Fruit fly (Drosophila melanogaster) whole organism, embryonic: Measurements from ENCODE around the gene Prx4.

ENCODE experiments used
- Antp ChIP-seq: fragments of 200-800 bp; sonication (Bioruptor generic); optimal IDR thresholded peaks from 3 replicates; lab custom pipeline; 2016; ENCODE audit warnings: missing biosample characterization, missing genetic modification characterization
- Bgb ChIP-seq: fragments of 200-800 bp; sonication (Bioruptor generic); IDR thresholded peaks from 2 replicates; pipeline ENCODE4 v1.3.6; 2022; ENCODE audit warnings: missing biosample characterization, missing genetic modification characterization; ENCODE audit not compliant: partially characterized antibody
- C15 ChIP-seq: fragments of 200-800 bp; sonication (Bioruptor generic); IDR thresholded peaks from 3 replicates; pipeline ENCODE4 v1.3.6; 2022; ENCODE audit warnings: missing biosample characterization, missing genetic modification characterization
- CG10209 ChIP-seq: fragments of 200-800 bp; sonication (Bioruptor generic); optimal IDR thresholded peaks from 3 replicates; lab custom pipeline; 2017; ENCODE audit warnings: missing biosample characterization, mild to moderate bottlenecking, missing genetic modification characterization, missing genetic modification reagents
- CG10979 ChIP-seq: fragments of 200-800 bp; sonication (Bioruptor generic); optimal IDR thresholded peaks from 2 replicates; lab custom pipeline; 2018; ENCODE audit warnings: missing biosample characterization, mild to moderate bottlenecking, missing genetic modification characterization, moderate library complexity
- CG12104 ChIP-seq: fragments of 200-800 bp; sonication (Bioruptor generic); optimal IDR thresholded peaks from 3 replicates; lab custom pipeline; 2016; ENCODE audit warnings: missing biosample characterization, missing genetic modification characterization
- CG12769 ChIP-seq: fragments of 200-800 bp; sonication (Bioruptor generic); optimal IDR thresholded peaks from 2 replicates; lab custom pipeline; 2019; ENCODE audit warnings: missing biosample characterization, mild to moderate bottlenecking, missing genetic modification characterization, moderate library complexity
- CG15479 ChIP-seq: fragments of 200-800 bp; sonication (Bioruptor generic); optimal IDR thresholded peaks from 3 replicates; lab custom pipeline; 2019; ENCODE audit warnings: missing biosample characterization, mild to moderate bottlenecking, missing genetic modification characterization, moderate library complexity
- CG15514 ChIP-seq: fragments of 200-800 bp; sonication (Bioruptor generic); optimal IDR thresholded peaks from 3 replicates; lab custom pipeline; 2017; ENCODE audit warnings: missing biosample characterization, missing genetic modification characterization, mild to moderate bottlenecking, moderate library complexity, missing genetic modification reagents
- CG1647 ChIP-seq: fragments of 200-800 bp; sonication (Bioruptor generic); optimal IDR thresholded peaks from 3 replicates; lab custom pipeline; 2016; ENCODE audit warnings: missing biosample characterization, missing genetic modification characterization
- CG17186 ChIP-seq: fragments of 200-800 bp; sonication (Bioruptor generic); optimal IDR thresholded peaks from 3 replicates; lab custom pipeline; 2017; ENCODE audit warnings: missing biosample characterization, missing genetic modification reagents, missing genetic modification characterization
- CG17829 ChIP-seq: fragments of 200-800 bp; optimal IDR thresholded peaks from 2 replicates; lab custom pipeline; 2019; ENCODE audit warnings: missing biosample characterization, mild to moderate bottlenecking, missing genetic modification characterization, moderate library complexity
- CG2712 ChIP-seq: fragments of 200-800 bp; optimal IDR thresholded peaks from 3 replicates; lab custom pipeline; 2019; ENCODE audit warnings: missing biosample characterization, mild to moderate bottlenecking, missing genetic modification characterization, moderate library complexity
- CG3838 ChIP-seq: fragments of 200-800 bp; sonication (Bioruptor generic); optimal IDR thresholded peaks from 3 replicates; lab custom pipeline; 2016; ENCODE audit warnings: missing biosample characterization, missing genetic modification characterization
- CG4730 ChIP-seq: fragments of 200-800 bp; sonication (Bioruptor generic); IDR thresholded peaks from 2 replicates; pipeline ENCODE4 v1.3.6; 2022; ENCODE audit warnings: missing biosample characterization, missing genetic modification characterization
- CG4820 ChIP-seq: fragments of 200-800 bp; sonication (Bioruptor generic); optimal IDR thresholded peaks from 3 replicates; lab custom pipeline; 2016; ENCODE audit warnings: missing biosample characterization, missing genetic modification characterization
- CG7271 ChIP-seq: fragments of 200-800 bp; sonication (Bioruptor generic); optimal IDR thresholded peaks from 2 replicates; lab custom pipeline; 2018; ENCODE audit warnings: missing biosample characterization, mild to moderate bottlenecking, missing genetic modification characterization, moderate library complexity
- CG7786 ChIP-seq: fragments of 200-800 bp; sonication (Bioruptor generic); optimal IDR thresholded peaks from 2 replicates; lab custom pipeline; 2016; ENCODE audit warnings: missing biosample characterization, missing genetic modification characterization
- CG7839 ChIP-seq: fragments of 200-800 bp; sonication (Bioruptor generic); optimal IDR thresholded peaks from 3 replicates; lab custom pipeline; 2018; ENCODE audit warnings: missing biosample characterization, mild to moderate bottlenecking, missing genetic modification characterization, moderate library complexity
- Camta ChIP-seq: fragments of 200-800 bp; sonication (Bioruptor generic); optimal IDR thresholded peaks from 2 replicates; lab custom pipeline; 2016; ENCODE audit warnings: missing biosample characterization, missing genetic modification characterization
- D19A ChIP-seq: fragments of 200-800 bp; optimal IDR thresholded peaks from 3 replicates; lab custom pipeline; 2019; ENCODE audit warnings: missing biosample characterization, mild to moderate bottlenecking, missing genetic modification characterization, moderate library complexity
- Hand ChIP-seq: fragments of 200-800 bp; sonication (Bioruptor generic); optimal IDR thresholded peaks from 2 replicates; lab custom pipeline; 2017; ENCODE audit warnings: mild to moderate bottlenecking, missing biosample characterization, missing genetic modification reagents, missing genetic modification characterization
- MBD-R2 ChIP-seq: fragments of 200-800 bp; sonication (Bioruptor generic); IDR thresholded peaks from 2 replicates; pipeline ENCODE4 v1.3.6; 2022; ENCODE audit warnings: missing biosample characterization, missing genetic modification characterization
- Mrtf ChIP-seq: fragments of 200-800 bp; sonication (Bioruptor generic); IDR thresholded peaks from 3 replicates; pipeline ENCODE4 v1.3.6; 2022; ENCODE audit warnings: missing biosample characterization, missing genetic modification characterization
- Rx ChIP-seq: fragments of 200-800 bp; sonication (Bioruptor generic); IDR thresholded peaks from 2 replicates; pipeline ENCODE4 v1.3.6; 2022; ENCODE audit warnings: missing biosample characterization, missing genetic modification characterization
- Sry-δ ChIP-seq: fragments of 200-800 bp; sonication (Bioruptor generic); optimal IDR thresholded peaks from 2 replicates; lab custom pipeline; 2016; ENCODE audit warnings: missing biosample characterization, missing genetic modification characterization
- bcd ChIP-seq: fragments of 200-800 bp; sonication (Bioruptor generic); optimal IDR thresholded peaks from 2 replicates; lab custom pipeline; 2017; ENCODE audit warnings: missing biosample characterization, mild to moderate bottlenecking, missing genetic modification characterization
- chinmo ChIP-seq: fragments of 200-800 bp; sonication (Bioruptor generic); IDR thresholded peaks from 4 replicates; pipeline ENCODE4 v1.3.6; 2022; ENCODE audit warnings: missing biosample characterization, missing genetic modification characterization; ENCODE audit not compliant: partially characterized antibody
- dan ChIP-seq: fragments of 200-800 bp; sonication (Bioruptor generic); IDR thresholded peaks from 2 replicates; pipeline ENCODE4 v1.3.6; 2022; ENCODE audit warnings: missing biosample characterization, missing genetic modification characterization
- danr ChIP-seq: fragments of 200-800 bp; sonication (Bioruptor generic); IDR thresholded peaks from 2 replicates; pipeline ENCODE4 v1.3.6; 2022; ENCODE audit warnings: missing biosample characterization, missing genetic modification characterization
- dmrt99B ChIP-seq: fragments of 200-800 bp; sonication (Bioruptor generic); optimal IDR thresholded peaks from 2 replicates; lab custom pipeline; 2018; ENCODE audit warnings: missing biosample characterization, mild to moderate bottlenecking, missing genetic modification characterization, moderate library complexity
- eve ChIP-seq, 2 experiments: fragments of >200 bp; optimal IDR thresholded peaks; 2 replicates each; lab custom pipeline; 2017; ENCODE audit warnings: missing biosample characterization in 2 of 2, missing genetic modification characterization in 2 of 2
- exex ChIP-seq: fragments of 200-800 bp; sonication (Bioruptor generic); optimal IDR thresholded peaks from 4 replicates; lab custom pipeline; 2018; ENCODE audit warnings: missing biosample characterization, mild to moderate bottlenecking, missing genetic modification characterization, moderate library complexity
- gt ChIP-seq: fragments of 200-800 bp; sonication (Bioruptor generic); IDR thresholded peaks from 2 replicates; pipeline ENCODE4 v1.3.6; 2022; ENCODE audit warnings: missing biosample characterization, missing genetic modification characterization
- hb ChIP-seq: fragments of 200-800 bp; sonication (Bioruptor generic); IDR thresholded peaks from 3 replicates; pipeline ENCODE4 v1.3.6; 2022; ENCODE audit warnings: missing biosample characterization, missing genetic modification characterization; ENCODE audit not compliant: partially characterized antibody
- kay ChIP-seq: fragments of 200-800 bp; sonication (Bioruptor generic); optimal IDR thresholded peaks from 2 replicates; lab custom pipeline; 2016; ENCODE audit warnings: missing biosample characterization, missing genetic modification characterization
- klu ChIP-seq: fragments of 200-800 bp; sonication (Bioruptor generic); IDR thresholded peaks from 2 replicates; pipeline ENCODE4 v1.3.6; 2022; ENCODE audit warnings: missing biosample characterization, missing genetic modification characterization
- lmd ChIP-seq: fragments of 200-800 bp; sonication (Bioruptor generic); IDR thresholded peaks from 2 replicates; pipeline ENCODE4 v1.3.6; 2022; ENCODE audit warnings: missing biosample characterization, missing genetic modification characterization
- onecut ChIP-seq: fragments of 200-800 bp; sonication (Bioruptor generic); IDR thresholded peaks from 2 replicates; pipeline ENCODE4 v1.3.6; 2022; ENCODE audit warnings: missing biosample characterization, missing genetic modification characterization
- org-1 ChIP-seq: fragments of 200-800 bp; sonication (Bioruptor generic); optimal IDR thresholded peaks from 2 replicates; lab custom pipeline; 2017; ENCODE audit warnings: missing biosample characterization, missing genetic modification characterization
- peb ChIP-seq: fragments of 200-800 bp; sonication (Bioruptor generic); IDR thresholded peaks from 2 replicates; pipeline ENCODE4 v1.3.6; 2022; ENCODE audit warnings: missing biosample characterization, missing genetic modification characterization
- phol ChIP-seq: fragments of 200-800 bp; sonication (Bioruptor generic); optimal IDR thresholded peaks from 3 replicates; lab custom pipeline; 2018; ENCODE audit warnings: missing biosample characterization, mild to moderate bottlenecking, missing genetic modification characterization, moderate library complexity
- pita ChIP-seq: fragments of 200-800 bp; sonication (Bioruptor generic); optimal IDR thresholded peaks from 2 replicates; lab custom pipeline; 2017; ENCODE audit warnings: missing biosample characterization, mild to moderate bottlenecking, missing genetic modification characterization
- pum ChIP-seq: fragments of 200-800 bp; sonication (Bioruptor generic); optimal IDR thresholded peaks from 2 replicates; lab custom pipeline; 2016; ENCODE audit warnings: missing biosample characterization, missing genetic modification characterization
- ssp ChIP-seq: fragments of 200-800 bp; sonication (Bioruptor generic); IDR thresholded peaks from 2 replicates; pipeline ENCODE4 v1.3.6; 2022; ENCODE audit warnings: missing biosample characterization, missing genetic modification characterization
- tll ChIP-seq, 2 experiments: fragments of 200-800 bp in 1 of 2; fragments of >200 bp in 1 of 2; sonication (Bioruptor generic) in 1 of 2; optimal IDR thresholded peaks; 2 replicates each; lab custom pipeline; 2017 to 2019; ENCODE audit warnings: missing biosample characterization in 2 of 2, missing genetic modification characterization in 2 of 2, mild to moderate bottlenecking in 1 of 2, moderate library complexity in 1 of 2
- ttk ChIP-seq: fragments of 200-800 bp; sonication (Bioruptor generic); IDR thresholded peaks from 2 replicates; pipeline ENCODE4 v2.1.2; 2022; ENCODE audit warnings: missing biosample characterization, missing genetic modification characterization
- tx ChIP-seq: fragments of 200-800 bp; sonication (Bioruptor generic); optimal IDR thresholded peaks from 2 replicates; lab custom pipeline; 2016; ENCODE audit warnings: missing biosample characterization, missing genetic modification characterization
- zfh1 ChIP-seq: fragments of 200-800 bp; sonication (Bioruptor generic); IDR thresholded peaks from 3 replicates; pipeline ENCODE4 v1.3.6; 2022; ENCODE audit warnings: missing biosample characterization, missing genetic modification characterization

Prx4 gene

dm6 chr3L:3090581-3091345, 48.6 kb downstream of the Prx4 start (continued):
- TF ChIP-seq CG15479 (GFP tag; lab: Kevin White, UChicago) (no peak), CG2712 (peak; percentile 54), dan (GFP tag; lab: Robert Waterston, UW) (no peak), CG1647 (GFP tag; lab: Kevin White, UChicago) (peak; percentile 19), CG17186 (GFP tag; lab: Kevin White, UChicago) (no peak), chinmo (0 out of 4 replicates have a peak, but pooled peaks have one; percentile 69), Rx (GFP tag; lab: Robert Waterston, UW) (peak; percentile 25; the same call in 1 of the 2 replicates), CG7839 (tag; lab: Kevin White, UChicago) (peak; percentile 58), CG17829 (tag; lab: Kevin White, UChicago) (peak; percentile 50), MBD-R2 (GFP tag; lab: Robert Waterston, UW) (no peak; the same call in 1 of the 2 replicates), pum (no peak), CG4730 (GFP tag; lab: Robert Waterston, UW) (peak; percentile 14; the same call in 1 of the 2 replicates), ssp (GFP tag; lab: Robert Waterston, UW) (no peak), Mrtf (GFP tag; lab: Robert Waterston, UW) (no peak), tll (GFP tag; optimal IDR thresholded peaks at IDR 0.05; lab: Kevin White, UChicago) (peak in 1 of 2 experiments; percentile 63), exex (tag; lab: Kevin White, UChicago) (peak; percentile 53), dmrt99B (tag; lab: Kevin White, UChicago) (no peak), CG10209 (GFP tag; lab: Kevin White, UChicago) (peak; percentile 70), gt (no peak), pita (no peak), CG7271 (tag; lab: Kevin White, UChicago) (no peak), CG10979 (tag; lab: Kevin White, UChicago) (peak; percentile 45), CG12769 (no peak), CG7786 (GFP tag; lab: Kevin White, UChicago) (peak; percentile 53), zfh1 (peak; percentile 70; the same call in 2 of the 3 replicates), CG12104 (no peak), peb (GFP tag; lab: Robert Waterston, UW) (0 out of 2 replicates have a peak, but pooled peaks have one; percentile 9), CG4820 (GFP tag; lab: Kevin White, UChicago) (no peak), C15 (GFP tag; lab: Robert Waterston, UW) (no peak), Antp (peak; percentile 38), Sry-δ (peak; percentile 18), kay (peak; percentile 31), Hand (GFP tag; lab: Kevin White, UChicago) (no peak), phol (tag; lab: Kevin White, UChicago) (peak; percentile 23), lmd (0 out of 2 replicates have a peak, but pooled peaks have one; percentile 14), bcd (peak; percentile 34), CG3838 (GFP tag; lab: Kevin White, UChicago) (no peak), hb (GFP tag; lab: Robert Waterston, UW) (no peak), onecut (GFP tag; lab: Robert Waterston, UW) (peak; percentile 40), eve (GFP tag; optimal IDR thresholded peaks at IDR 0.05; lab: Kevin White, UChicago) (no peak), klu (no peak), CG15514 (GFP tag; lab: Kevin White, UChicago) (no peak), org-1 (GFP tag; lab: Kevin White, UChicago) (no peak), D19A (tag; lab: Kevin White, UChicago) (peak; percentile 81), tx (GFP tag; lab: Kevin White, UChicago) (peak; percentile 21), ttk (peak; percentile 43; the same call in 1 of the 2 replicates), Bgb (GFP tag; lab: Robert Waterston, UW) (peak; percentile 63; the same call in 1 of the 2 replicates), danr (GFP tag; lab: Robert Waterston, UW) (no peak), Camta (peak; percentile 59)
